Worm (Caenorhabditis elegans): ENCODE measurements around the gene F59B10.3.

Gene F59B10.3

ce11 chrII:10537988-10538387 is 27.6 kb downstream of the F59B10.3 start (continued):
- no peak for TF ChIP-seq ceh-100 (GFP tag; IDR thresholded peaks at IDR 0.05)
- TF ChIP-seq hlh-12 (tag; optimal IDR thresholded peaks at IDR 0.05) = no peak
- TF ChIP-seq ztf-28 (GFP tag; IDR thresholded peaks at IDR 0.05) = 0 out of 2 replicates have a peak, but pooled peaks have one; percentile 46
- no peak for TF ChIP-seq ceh-91 (GFP tag; IDR thresholded peaks at IDR 0.05)
- no peak for TF ChIP-seq B0019.2 (GFP tag; conservative IDR thresholded peaks at IDR 0.05)
- no peak for TF ChIP-seq egl-18 (GFP tag; IDR thresholded peaks at IDR 0.05)
- no peak for TF ChIP-seq ztf-22 (GFP tag; optimal IDR thresholded peaks at IDR 0.05)
- TF ChIP-seq egrh-3 (GFP tag; IDR thresholded peaks at IDR 0.05) = no peak
- TF ChIP-seq ceh-27 (GFP tag; optimal IDR thresholded peaks at IDR 0.05) = peak; percentile 6
- TF ChIP-seq chd-7 (tag; optimal IDR thresholded peaks at IDR 0.05) = no peak
- no peak for TF ChIP-seq ccch-3 (GFP tag; optimal IDR thresholded peaks at IDR 0.05)
- no peak for TF ChIP-seq repo-1 (tag; optimal IDR thresholded peaks at IDR 0.05)
- TF ChIP-seq F57C9.4 (tag; optimal IDR thresholded peaks at IDR 0.05) = no peak
- no peak for TF ChIP-seq ztf-26 (tag; optimal IDR thresholded peaks at IDR 0.05)
- no peak for TF ChIP-seq F22D6.2 (tag; optimal IDR thresholded peaks at IDR 0.05)
- no peak for TF ChIP-seq zim-3 (tag; optimal IDR thresholded peaks at IDR 0.05)
- no peak for TF ChIP-seq mes-4 (tag; optimal IDR thresholded peaks at IDR 0.05)
- TF ChIP-seq nhr-80 (tag; optimal IDR thresholded peaks at IDR 0.05) = no peak
- TF ChIP-seq madf-10 (tag; optimal IDR thresholded peaks at IDR 0.05) = no peak
- peak; percentile 31 for TF ChIP-seq athp-1 (tag; optimal IDR thresholded peaks at IDR 0.05)
- no peak for TF ChIP-seq K12H6.12 (tag; optimal IDR thresholded peaks at IDR 0.05)
- no peak for TF ChIP-seq ceh-79 (tag; optimal IDR thresholded peaks at IDR 0.05)
- TF ChIP-seq nfya-2 (GFP tag; IDR thresholded peaks at IDR 0.05) = no peak
- no peak for TF ChIP-seq sptf-2 (GFP tag; optimal IDR thresholded peaks at IDR 0.05)
- TF ChIP-seq die-1 (tag; optimal IDR thresholded peaks at IDR 0.05) = no peak

DNA sequence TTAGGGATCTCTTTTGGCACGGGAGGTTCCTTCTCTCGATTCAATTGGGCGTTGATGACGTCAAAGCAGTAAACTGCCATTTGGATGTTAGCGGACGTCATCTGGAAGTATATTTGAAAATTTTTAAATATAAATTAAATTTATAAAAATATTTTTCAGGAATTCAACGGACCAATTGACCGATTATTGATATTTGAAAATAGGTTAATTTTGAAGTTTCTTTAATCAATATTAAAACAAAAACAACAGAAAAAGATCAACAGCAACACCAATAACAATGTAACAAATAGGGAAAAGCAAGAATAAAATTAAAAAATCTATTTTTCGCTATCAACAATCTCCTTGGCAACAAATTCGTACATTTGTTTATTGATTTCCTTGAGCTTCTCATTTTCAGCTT is 28.9 kb downstream of the F59B10.3 start, which contains the start of gene R166.3:
Gene R166.3, minus strand, starts transcription at position 101 of the 400 bp plus-strand sequence.
- TF ChIP-seq hrde-1 (tag; optimal IDR thresholded peaks at IDR 0.05; ENCODE audit: borderline replicate concordance) = peak; percentile 5
- no peak for TF ChIP-seq Y56A3A.18 (GFP tag; IDR thresholded peaks at IDR 0.05)

DNA sequence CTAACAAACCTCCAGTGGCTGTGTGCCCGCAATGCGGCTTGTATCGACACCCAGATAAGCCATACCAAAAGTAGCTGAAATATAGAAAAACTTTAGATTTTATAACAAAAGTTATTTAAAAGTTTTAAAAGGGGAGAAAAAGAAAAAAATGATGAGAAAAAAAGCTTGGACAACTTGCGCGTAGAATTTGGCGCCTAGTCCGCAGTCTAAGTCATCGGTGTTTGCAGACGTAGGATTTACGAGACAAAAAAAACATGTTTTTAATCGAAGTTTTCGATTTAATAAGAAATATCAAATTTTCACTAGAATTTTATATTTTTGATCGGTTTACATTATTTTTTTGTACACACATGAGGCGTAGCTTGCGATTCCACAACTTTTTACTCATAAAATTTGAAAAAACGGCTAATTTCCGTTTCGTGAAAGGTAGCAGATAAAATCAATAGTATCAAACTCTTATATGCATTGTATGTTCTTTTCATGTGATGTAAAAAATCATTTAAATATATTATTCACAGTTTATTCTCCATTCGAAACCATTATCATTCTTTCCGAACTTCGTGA is 31.7 kb downstream of the F59B10.3 start, which contains the start of gene pro-1:
Gene pro-1, minus strand, starts transcription at position 74 of the 564 bp plus-strand sequence.
- 0 out of 2 replicates have a peak, but pooled peaks have one; percentile 9 for TF ChIP-seq sea-2 (GFP tag; IDR thresholded peaks at IDR 0.05)
- TF ChIP-seq aptf-3 (GFP tag; IDR thresholded peaks at IDR 0.05) = peak; percentile 91; the same call in 1 of the 2 replicates
- peak; percentile 5 for TF ChIP-seq tbx-9 (tag; optimal IDR thresholded peaks at IDR 0.05; ENCODE audit: borderline replicate concordance)
- peak; percentile 28 for TF ChIP-seq somi-1 (GFP tag; optimal IDR thresholded peaks at IDR 0.05)
- TF ChIP-seq tbp1 (GFP tag; optimal IDR thresholded peaks at IDR 0.05) = peak; percentile 62
- peak; percentile 52; the same call in 1 of the 2 replicates for TF ChIP-seq rcor-1 (GFP tag; IDR thresholded peaks at IDR 0.05)
- TF ChIP-seq madf-6 (GFP tag; IDR thresholded peaks at IDR 0.05) = peak; percentile 79
- no peak for TF ChIP-seq snpc-3.4 (tag; optimal IDR thresholded peaks at IDR 0.05)
- TF ChIP-seq xnd-1 (tag; optimal IDR thresholded peaks at IDR 0.05) = no peak
- TF ChIP-seq lin-40 (tag; optimal IDR thresholded peaks at IDR 0.05) = peak; percentile 85
- no peak for TF ChIP-seq sptf-2 (GFP tag; optimal IDR thresholded peaks at IDR 0.05)
- TF ChIP-seq chd-7 (tag; optimal IDR thresholded peaks at IDR 0.05) = peak; percentile 94
- peak; percentile 52; the same call in 1 of the 2 replicates for TF ChIP-seq Y53F4B.3 (GFP tag; IDR thresholded peaks at IDR 0.05)
- no peak for TF ChIP-seq F23B12.7 (tag; optimal IDR thresholded peaks at IDR 0.05; ENCODE audit: insufficient read depth)
- peak; percentile 17 for TF ChIP-seq fkh-3 (tag; optimal IDR thresholded peaks at IDR 0.05)
- no peak for TF ChIP-seq die-1 (tag; optimal IDR thresholded peaks at IDR 0.05)
- no peak for TF ChIP-seq nfya-2 (GFP tag; IDR thresholded peaks at IDR 0.05)
- peak; percentile 81 for TF ChIP-seq atf-7 (tag; optimal IDR thresholded peaks at IDR 0.05)
- TF ChIP-seq cebp-1 (GFP tag; IDR thresholded peaks at IDR 0.05) = peak; percentile 18; the same call in 1 of the 2 replicates
- peak; percentile 89 for TF ChIP-seq cebp-1 (tag; optimal IDR thresholded peaks at IDR 0.05)
- no peak; the same call in 1 of the 2 replicates for TF ChIP-seq madf-3 (GFP tag; IDR thresholded peaks at IDR 0.05)
- no peak; the same call in none of the 2 replicates for TF ChIP-seq lin-26 (GFP tag; IDR thresholded peaks at IDR 0.05)
- no peak for TF ChIP-seq him-1 (tag; optimal IDR thresholded peaks at IDR 0.05)
- peak; percentile 15 for TF ChIP-seq ccch-3 (GFP tag; optimal IDR thresholded peaks at IDR 0.05)
